Worm (Caenorhabditis elegans): Measurements from ENCODE around the gene ZK6.6.

The ZK6.6 gene

DNA sequence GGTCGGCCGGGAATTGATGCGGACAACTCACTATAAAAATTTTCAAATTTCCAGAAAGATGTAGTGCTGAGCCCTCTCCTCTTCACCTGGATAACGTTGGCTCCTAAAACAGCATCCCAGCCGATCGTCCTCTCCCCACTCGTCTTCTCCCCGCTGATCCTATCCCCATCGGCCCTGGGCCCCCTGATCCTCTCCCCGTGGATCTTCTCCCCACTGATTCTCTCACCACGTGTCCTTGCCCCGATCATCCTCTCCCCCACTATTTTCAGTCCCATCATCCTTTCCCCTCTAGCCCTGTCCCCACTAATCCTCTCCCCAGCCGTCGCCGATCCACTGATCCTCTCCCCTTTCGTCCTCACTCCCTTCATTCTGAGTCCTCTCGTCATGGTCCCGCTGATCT lies 15.3 kb upstream of the ZK6.6 start:
- no peak for TF ChIP-seq unc-42 (tag; optimal IDR thresholded peaks at IDR 0.05)
- TF ChIP-seq sox-4 (tag; optimal IDR thresholded peaks at IDR 0.05) = no peak
- TF ChIP-seq nfya-1 (tag; optimal IDR thresholded peaks at IDR 0.05) = no peak
- TF ChIP-seq hlh-8 (tag; optimal IDR thresholded peaks at IDR 0.05) = no peak
- TF ChIP-seq K09A11.1 (tag; optimal IDR thresholded peaks at IDR 0.05; ENCODE audit: insufficient read depth) = no peak
- TF ChIP-seq ceh-24 (tag; optimal IDR thresholded peaks at IDR 0.05) = no peak
- TF ChIP-seq ztf-16 (tag; optimal IDR thresholded peaks at IDR 0.05) = no peak
- TF ChIP-seq fkh-6 (tag; optimal IDR thresholded peaks at IDR 0.05) = no peak
- no peak for TF ChIP-seq hlh-15 (tag; optimal IDR thresholded peaks at IDR 0.05)
- no peak for TF ChIP-seq C38D4.7 (GFP tag; optimal IDR thresholded peaks at IDR 0.05)
- no peak for TF ChIP-seq unc-3 (GFP tag; conservative IDR thresholded peaks at IDR 0.05)
- TF ChIP-seq unc-3 (tag; optimal IDR thresholded peaks at IDR 0.05) = no peak
- TF ChIP-seq hlh-30 (tag; optimal IDR thresholded peaks at IDR 0.05; ENCODE audit: insufficient read depth) = no peak
- no peak for TF ChIP-seq dmd-4 (tag; optimal IDR thresholded peaks at IDR 0.05; ENCODE audit: borderline replicate concordance)

DNA sequence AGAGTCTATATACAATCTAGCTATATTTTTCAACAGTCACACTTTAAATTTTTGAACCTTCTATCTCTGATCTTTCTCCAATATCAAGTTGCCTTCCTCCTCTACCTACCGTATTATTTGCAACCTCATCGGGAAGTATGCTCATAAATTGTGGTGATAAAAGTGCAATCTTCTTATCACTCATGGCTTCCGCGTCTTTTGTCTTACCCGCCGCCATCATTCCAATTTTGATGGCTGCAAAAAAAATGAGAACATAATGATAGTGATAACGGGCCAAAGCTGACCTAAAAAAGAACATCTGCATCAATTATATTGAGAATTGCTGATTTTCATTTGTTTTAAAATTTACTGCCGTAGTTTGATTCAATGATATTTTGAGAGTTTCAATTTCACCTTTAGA lies 11.7 kb upstream of the ZK6.6 start:
- TF ChIP-seq ceh-22 (tag; optimal IDR thresholded peaks at IDR 0.05) (no peak), elt-2 (tag; optimal IDR thresholded peaks at IDR 0.05) (peak; percentile 33), hlh-13 (GFP tag; optimal IDR thresholded peaks at IDR 0.05) (no peak), K02D7.2 (tag; optimal IDR thresholded peaks at IDR 0.05) (no peak), tbx-7 (tag; optimal IDR thresholded peaks at IDR 0.05) (no peak), hlh-6 (tag; optimal IDR thresholded peaks at IDR 0.05) (no peak), ceh-6 (GFP tag; optimal IDR thresholded peaks at IDR 0.05) (no peak), pha-4 (tag; optimal IDR thresholded peaks at IDR 0.05) (no peak)

DNA sequence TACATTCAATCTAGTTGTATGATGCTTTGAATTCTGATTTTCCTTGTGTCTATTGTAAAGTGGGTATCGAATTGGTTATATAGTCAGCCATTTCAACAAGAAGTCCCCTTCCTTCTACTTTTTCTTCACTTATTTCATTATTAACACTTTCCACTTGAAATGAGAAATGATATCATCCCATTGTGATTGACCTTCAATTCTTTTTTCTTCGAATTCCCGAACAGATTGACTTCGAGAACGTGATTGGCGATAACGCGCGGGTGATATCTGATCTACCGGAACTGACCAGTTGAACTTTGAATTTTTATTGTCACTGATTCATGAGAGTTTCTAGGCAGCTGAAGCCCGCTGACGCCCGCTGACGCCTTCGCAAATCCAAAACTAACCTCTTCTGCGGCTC lies 10.3 kb upstream of the ZK6.6 start:
- TF ChIP-seq nhr-232 (tag; optimal IDR thresholded peaks at IDR 0.05) = no peak
- TF ChIP-seq unc-86 (tag; optimal IDR thresholded peaks at IDR 0.05) = no peak

DNA sequence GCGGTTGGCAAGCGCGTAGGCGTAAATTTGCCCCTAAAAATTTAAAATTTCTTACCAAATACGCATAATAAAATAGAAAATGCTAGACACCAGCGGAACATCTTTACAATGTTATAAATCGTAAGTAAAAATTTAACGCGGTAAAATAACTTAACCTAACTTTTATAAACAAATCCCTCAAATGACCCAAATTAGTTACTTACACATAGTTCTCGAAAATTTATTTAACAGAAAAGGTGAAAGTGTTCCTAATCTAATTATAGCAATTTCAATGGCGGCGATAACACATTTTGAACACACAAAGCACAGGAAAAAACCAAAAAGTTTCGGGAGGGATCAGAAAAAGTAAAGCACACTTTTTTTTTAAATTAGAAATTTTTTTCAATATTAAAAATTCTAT lies 8.3 kb upstream of the ZK6.6 start, which contains the start of gene mltn-8:
TSS of gene mltn-8 (minus strand) at position 101 of the 400 bp plus-strand sequence.
- TF ChIP-seq unc-55 (GFP tag; optimal IDR thresholded peaks at IDR 0.05) (no peak), hlh-8 (tag; optimal IDR thresholded peaks at IDR 0.05) (no peak), ceh-9 (tag; optimal IDR thresholded peaks at IDR 0.05) (no peak), sdc-2 (tag; optimal IDR thresholded peaks at IDR 0.05) (no peak), ceh-48 (tag; optimal IDR thresholded peaks at IDR 0.05) (no peak), hlh-15 (tag; optimal IDR thresholded peaks at IDR 0.05) (no peak), nhr-232 (tag; optimal IDR thresholded peaks at IDR 0.05) (no peak), ama-1 (optimal IDR thresholded peaks at IDR 0.05) (no peak), odd-2 (tag; optimal IDR thresholded peaks at IDR 0.05) (no peak), C38D4.7 (GFP tag; optimal IDR thresholded peaks at IDR 0.05) (no peak), lin-11 (tag; optimal IDR thresholded peaks at IDR 0.05) (no peak), che-1 (tag; optimal IDR thresholded peaks at IDR 0.05) (no peak), fkh-10 (GFP tag; optimal IDR thresholded peaks at IDR 0.05) (no peak)

DNA sequence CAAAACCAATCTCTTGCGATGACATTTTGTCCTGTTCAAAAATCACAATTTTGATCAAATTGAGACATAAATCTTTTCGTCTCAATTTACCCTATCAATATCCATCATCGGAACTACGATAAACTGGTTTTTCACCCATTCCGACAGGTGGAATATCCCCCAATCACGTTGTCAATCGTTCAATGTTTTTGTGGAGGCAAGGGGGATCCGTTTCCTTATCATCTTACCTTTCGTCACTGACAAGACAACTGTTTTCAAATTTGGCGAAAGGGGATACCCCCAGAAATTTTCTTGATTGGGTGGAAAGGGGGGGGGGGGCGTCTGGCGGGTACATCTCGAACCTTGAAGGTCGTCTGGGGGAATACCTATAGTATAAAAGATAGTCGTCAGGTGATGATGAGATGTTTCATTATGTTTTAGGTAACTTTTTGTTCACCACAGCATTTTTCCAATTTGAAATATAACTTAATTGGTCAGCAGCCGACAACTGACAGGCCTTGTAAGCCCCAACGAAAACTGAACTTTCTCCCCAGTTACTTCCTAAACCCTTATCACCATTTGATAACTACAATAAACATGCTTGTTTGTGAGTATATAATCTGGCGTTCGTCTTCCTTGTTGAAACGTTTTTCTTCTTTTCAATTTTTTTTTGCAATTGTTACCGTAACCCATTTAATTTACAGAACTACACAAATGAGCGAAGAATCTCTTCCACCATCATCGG lies 7.1 kb upstream of the ZK6.6 start, which contains the start of gene ZK6.8:
TSS of gene ZK6.8 (plus strand) at position 682 of the 724 bp plus-strand sequence.
- no peak for TF ChIP-seq unc-42 (tag; optimal IDR thresholded peaks at IDR 0.05)
- TF ChIP-seq rnt-1 (tag; optimal IDR thresholded peaks at IDR 0.05) = no peak
- no peak for TF ChIP-seq lin-11 (tag; optimal IDR thresholded peaks at IDR 0.05)
- TF ChIP-seq hlh-30 (tag; optimal IDR thresholded peaks at IDR 0.05; ENCODE audit: insufficient read depth) = no peak
- TF ChIP-seq ceh-2 (tag; optimal IDR thresholded peaks at IDR 0.05) = no peak
- no peak for TF ChIP-seq ama-1 (optimal IDR thresholded peaks at IDR 0.05)
